Fruit fly (Drosophila melanogaster) whole organism, adult: ENCODE results near the gene CG46456.

Source experiments
- CG11617 ChIP-seq: fragments of 200-800 bp; sonication (Bioruptor generic); optimal IDR thresholded peaks from 2 replicates; lab custom pipeline; 2017; ENCODE audit warnings: mild to moderate bottlenecking, missing biosample characterization, missing genetic modification reagents, missing genetic modification characterization
- CG12768 ChIP-seq: fragments of 200-800 bp; sonication (Bioruptor generic); optimal IDR thresholded peaks from 2 replicates; lab custom pipeline; 2017; ENCODE audit warnings: missing biosample characterization, missing genetic modification characterization, mild to moderate bottlenecking, moderate library complexity, missing genetic modification reagents
- CG14711 ChIP-seq: fragments of 200-800 bp; sonication (Bioruptor generic); optimal IDR thresholded peaks from 2 replicates; lab custom pipeline; 2018; ENCODE audit warnings: missing biosample characterization, mild to moderate bottlenecking, missing genetic modification characterization, moderate library complexity
- CG1620 ChIP-seq: fragments of 200-800 bp; sonication (Bioruptor generic); optimal IDR thresholded peaks from 2 replicates; lab custom pipeline; 2016; ENCODE audit warnings: missing biosample characterization, missing genetic modification characterization
- CG33017 ChIP-seq: fragments of 200-800 bp; sonication (Bioruptor generic); optimal IDR thresholded peaks from 2 replicates; lab custom pipeline; 2018; ENCODE audit warnings: missing biosample characterization, mild to moderate bottlenecking, missing genetic modification characterization, moderate library complexity
- CG5204 ChIP-seq: fragments of 200-800 bp; sonication (Bioruptor generic); optimal IDR thresholded peaks from 2 replicates; lab custom pipeline; 2016; ENCODE audit warnings: missing biosample characterization, missing genetic modification characterization
- CG7045 ChIP-seq: fragments of 200-800 bp; sonication (Bioruptor generic); optimal IDR thresholded peaks from 2 replicates; lab custom pipeline; 2017; ENCODE audit warnings: missing biosample characterization, mild to moderate bottlenecking, missing genetic modification characterization
- CG7101 ChIP-seq: fragments of 200-800 bp; sonication (Bioruptor generic); optimal IDR thresholded peaks from 2 replicates; lab custom pipeline; 2018; ENCODE audit warnings: missing biosample characterization, mild to moderate bottlenecking, missing genetic modification characterization, moderate library complexity
- Clk ChIP-seq: fragments of 200-800 bp; sonication (Bioruptor generic); optimal IDR thresholded peaks from 2 replicates; lab custom pipeline; 2017; ENCODE audit warnings: missing biosample characterization, missing genetic modification characterization
- Crg-1 ChIP-seq: fragments of 200-800 bp; sonication (Bioruptor generic); optimal IDR thresholded peaks from 2 replicates; lab custom pipeline; 2016; ENCODE audit warnings: missing biosample characterization, missing genetic modification characterization
- Hr96 ChIP-seq: fragments of 200-800 bp; sonication (Bioruptor generic); optimal IDR thresholded peaks from 2 replicates; lab custom pipeline; 2016; ENCODE audit warnings: missing biosample characterization, missing genetic modification characterization
- Mnt ChIP-seq: fragments of 200-800 bp; sonication (Bioruptor generic); optimal IDR thresholded peaks from 2 replicates; lab custom pipeline; 2016; ENCODE audit warnings: missing biosample characterization, mild to moderate bottlenecking, missing genetic modification characterization
- bab1 ChIP-seq: fragments of 200-800 bp; sonication (Bioruptor generic); optimal IDR thresholded peaks from 3 replicates; lab custom pipeline; 2019; ENCODE audit warnings: missing biosample characterization, mild to moderate bottlenecking, missing genetic modification characterization, moderate library complexity
- cic ChIP-seq: fragments of 200-800 bp; sonication (Bioruptor generic); optimal IDR thresholded peaks from 2 replicates; lab custom pipeline; 2017; ENCODE audit warnings: missing biosample characterization, mild to moderate bottlenecking, missing genetic modification characterization, moderate library complexity
- cnc ChIP-seq, 2 experiments: fragments of >200 bp; optimal IDR thresholded peaks; 2 replicates each; lab custom pipeline; 2017
- kay ChIP-seq: fragments of 200-800 bp; sonication (Bioruptor generic); peaks from one replicate; lab custom pipeline; 2016; ENCODE audit warnings: missing biosample characterization, missing genetic modification characterization, borderline replicate concordance
- ovo ChIP-seq: fragments of 200-800 bp; sonication (Bioruptor generic); optimal IDR thresholded peaks from 2 replicates; lab custom pipeline; 2016; ENCODE audit warnings: missing biosample characterization, missing genetic modification characterization
- pad ChIP-seq: fragments of 200-800 bp; sonication (Bioruptor generic); optimal IDR thresholded peaks from 3 replicates; lab custom pipeline; 2017; ENCODE audit warnings: missing biosample characterization, missing genetic modification characterization, mild to moderate bottlenecking, moderate library complexity, missing genetic modification reagents
- tj ChIP-seq: fragments of 200-800 bp; sonication (Bioruptor generic); optimal IDR thresholded peaks from 3 replicates; lab custom pipeline; 2017; ENCODE audit warnings: missing biosample characterization, mild to moderate bottlenecking, missing genetic modification characterization, moderate library complexity
- toe ChIP-seq: fragments of 200-800 bp; sonication (Bioruptor generic); optimal IDR thresholded peaks from 2 replicates; lab custom pipeline; 2016; ENCODE audit warnings: missing biosample characterization, missing genetic modification characterization

CG46456 gene

DNA sequence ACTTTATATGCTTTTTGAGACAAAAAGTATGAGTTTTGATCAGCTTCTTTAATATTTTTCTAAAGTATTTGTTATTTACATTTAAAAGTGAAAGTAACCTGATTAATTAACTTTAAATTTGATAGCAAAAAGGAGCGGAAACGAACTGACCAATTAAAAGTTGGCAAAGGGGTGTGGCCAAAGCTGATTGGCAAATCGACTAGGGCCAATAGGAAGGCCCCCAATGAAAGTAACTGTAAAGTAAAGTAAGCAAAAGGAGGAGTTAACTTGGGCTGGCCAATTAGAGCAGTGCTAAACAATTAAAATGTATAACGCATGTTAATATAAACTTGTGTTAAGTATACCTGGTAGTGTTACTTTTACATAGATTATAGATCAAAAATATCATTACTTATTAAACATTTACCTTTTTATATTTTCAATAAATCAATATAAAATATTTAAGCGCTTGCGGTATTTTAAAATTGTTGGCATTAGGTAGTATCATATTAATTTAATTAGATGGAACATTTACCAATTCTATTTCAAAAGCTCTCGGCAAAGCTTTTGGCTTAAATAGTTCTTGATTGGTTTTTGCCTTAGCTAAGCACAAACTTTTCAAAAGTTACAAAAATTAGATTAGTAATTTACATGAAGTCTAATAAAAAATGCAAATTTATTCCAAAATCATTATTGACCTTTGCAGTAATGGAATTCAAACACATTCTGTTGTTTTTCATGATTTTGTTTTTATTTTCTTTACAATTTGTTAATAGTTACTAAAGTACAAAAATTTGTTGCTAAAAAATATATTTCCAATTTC, 12.0 kb downstream of the CG46456 start:
- TF ChIP-seq CG7045 (GFP tag; lab: Kevin White, UChicago) (no peak), kay (GFP tag; lab: Kevin White, UChicago) (peak; percentile 64), CG7101 (tag; lab: Kevin White, UChicago) (no peak)

DNA sequence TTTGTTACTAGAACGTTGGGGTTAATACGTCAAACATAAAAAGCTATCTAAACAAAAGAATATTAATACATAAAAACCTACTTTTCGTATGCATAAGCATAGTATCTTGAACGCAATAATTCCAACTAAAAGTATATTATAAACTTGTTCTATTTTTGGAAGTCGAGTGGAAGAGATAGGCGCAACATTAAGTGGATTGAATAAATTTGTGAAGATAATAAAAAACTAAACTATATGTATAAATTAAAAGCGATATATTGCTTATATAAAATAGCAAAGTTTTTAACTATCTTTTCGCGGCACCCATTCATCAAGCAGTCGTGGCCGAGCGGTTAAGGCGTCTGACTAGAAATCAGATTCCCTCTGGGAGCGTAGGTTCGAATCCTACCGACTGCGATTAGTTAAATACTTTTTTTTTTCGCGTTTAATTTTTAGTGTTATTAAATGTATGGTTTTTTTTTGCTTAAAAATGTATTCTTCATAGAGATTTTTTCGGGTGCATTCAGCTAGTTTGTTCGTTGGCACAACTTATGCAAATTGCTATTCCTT, 13.3 kb downstream of the CG46456 start:
- TF ChIP-seq kay (GFP tag; lab: Kevin White, UChicago) (no peak), Crg-1 (GFP tag; lab: Kevin White, UChicago) (no peak), Hr96 (GFP tag; lab: Kevin White, UChicago) (no peak), toe (GFP tag; lab: Kevin White, UChicago) (no peak), cic (GFP tag; lab: Kevin White, UChicago) (no peak), CG7045 (GFP tag; lab: Kevin White, UChicago) (no peak), CG12768 (GFP tag; lab: Kevin White, UChicago) (no peak), CG7101 (tag; lab: Kevin White, UChicago) (no peak), Clk (GFP tag; lab: Kevin White, UChicago) (no peak), CG1620 (GFP tag; lab: Kevin White, UChicago) (no peak), bab1 (GFP tag; lab: Kevin White, UChicago) (no peak), CG11617 (GFP tag; lab: Kevin White, UChicago) (no peak), cnc (optimal IDR thresholded peaks at IDR 0.05; lab: Kevin White, UChicago) (no peak), Mnt (no peak), CG5204 (GFP tag; lab: Kevin White, UChicago) (no peak), CG14711 (tag; lab: Kevin White, UChicago) (no peak), ovo (GFP tag; lab: Kevin White, UChicago) (no peak), tj (GFP tag; lab: Kevin White, UChicago) (no peak), CG33017 (tag; lab: Kevin White, UChicago) (no peak)

DNA sequence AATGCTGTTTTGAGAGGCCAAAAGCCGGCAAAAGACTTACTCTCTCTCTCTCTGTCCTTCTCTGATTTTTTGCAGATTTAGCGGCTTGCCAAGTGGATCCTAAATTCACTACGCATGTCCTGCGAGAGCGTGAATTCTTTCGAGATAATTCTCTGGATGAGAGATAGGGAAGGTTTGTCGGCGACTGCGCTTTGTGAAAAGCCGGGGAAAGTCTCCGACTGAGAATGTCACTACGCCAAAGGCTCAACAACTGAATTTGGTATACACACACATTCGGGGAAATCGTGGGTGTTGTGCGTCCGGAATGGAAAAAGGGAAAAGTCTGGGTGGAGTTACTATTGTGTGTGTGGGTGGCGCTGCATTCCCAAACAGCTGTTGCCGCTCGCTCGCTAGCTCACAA, 25.7 kb downstream of the CG46456 start:
- no peak for TF ChIP-seq CG5204 (GFP tag; lab: Kevin White, UChicago)
- no peak for TF ChIP-seq Crg-1 (GFP tag; lab: Kevin White, UChicago)
- TF ChIP-seq pad (GFP tag; lab: Kevin White, UChicago), result no peak
- no peak for TF ChIP-seq CG33017 (tag; lab: Kevin White, UChicago)
- no peak for TF ChIP-seq cnc (optimal IDR thresholded peaks at IDR 0.05; lab: Kevin White, UChicago)
- TF ChIP-seq tj (GFP tag; lab: Kevin White, UChicago), result no peak
- no peak for TF ChIP-seq bab1 (GFP tag; lab: Kevin White, UChicago)

DNA sequence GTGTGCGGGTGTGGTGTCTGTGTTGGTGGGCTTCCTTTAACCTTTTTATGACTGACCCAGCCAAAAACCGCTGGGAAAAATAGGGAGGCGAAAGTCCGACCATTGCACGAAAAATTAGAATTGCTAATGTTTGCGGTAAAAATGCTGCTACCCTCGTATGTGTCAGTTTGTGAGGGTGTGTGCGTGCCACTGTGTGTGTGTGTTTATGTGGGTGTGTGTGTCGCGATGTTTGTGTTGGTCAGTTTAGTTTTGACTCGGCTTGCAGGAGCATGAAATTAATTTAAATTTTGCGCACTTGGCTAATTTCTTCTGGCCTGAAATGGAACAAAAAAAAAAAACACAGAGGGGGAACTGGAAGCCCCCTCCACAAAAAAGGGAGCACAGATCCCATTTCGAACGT, 27.3 kb downstream of the CG46456 start:
- TF ChIP-seq kay (GFP tag; lab: Kevin White, UChicago), result no peak
- TF ChIP-seq cnc (optimal IDR thresholded peaks at IDR 0.05; lab: Kevin White, UChicago), result no peak
- TF ChIP-seq CG33017 (tag; lab: Kevin White, UChicago), result no peak
- TF ChIP-seq cic (GFP tag; lab: Kevin White, UChicago), result no peak
- no peak for TF ChIP-seq tj (GFP tag; lab: Kevin White, UChicago)
- no peak for TF ChIP-seq CG12768 (GFP tag; lab: Kevin White, UChicago)
- TF ChIP-seq CG11617 (GFP tag; lab: Kevin White, UChicago), result no peak

DNA sequence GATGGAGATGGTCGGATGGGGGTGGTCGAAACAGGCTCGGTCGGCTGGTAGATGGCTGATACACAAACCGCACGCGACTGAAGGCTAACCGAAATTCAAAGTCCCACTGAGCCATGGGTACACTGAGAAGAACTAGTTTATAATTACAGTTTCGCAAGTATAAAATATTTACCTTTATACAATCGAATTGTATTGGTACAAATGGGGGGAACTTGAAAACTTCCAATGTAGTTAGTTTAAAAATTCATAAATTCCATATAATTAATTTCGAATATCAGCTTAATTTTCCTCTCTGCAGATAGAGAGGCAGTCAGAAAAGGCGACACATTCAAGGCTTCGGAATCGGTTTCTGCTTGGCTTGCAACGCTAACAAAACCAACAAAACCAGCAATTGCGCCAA, 57.9 kb downstream of the CG46456 start:
- TF ChIP-seq Hr96 (GFP tag; lab: Kevin White, UChicago) (no peak), Crg-1 (GFP tag; lab: Kevin White, UChicago) (no peak), pad (GFP tag; lab: Kevin White, UChicago) (no peak), cic (GFP tag; lab: Kevin White, UChicago) (no peak), toe (GFP tag; lab: Kevin White, UChicago) (no peak), kay (GFP tag; lab: Kevin White, UChicago) (no peak), tj (GFP tag; lab: Kevin White, UChicago) (no peak), bab1 (GFP tag; lab: Kevin White, UChicago) (no peak), CG33017 (tag; lab: Kevin White, UChicago) (no peak), CG11617 (GFP tag; lab: Kevin White, UChicago) (no peak), CG14711 (tag; lab: Kevin White, UChicago) (no peak), ovo (GFP tag; lab: Kevin White, UChicago) (no peak), CG7045 (GFP tag; lab: Kevin White, UChicago) (no peak), cnc (optimal IDR thresholded peaks at IDR 0.05; lab: Kevin White, UChicago) (no peak), CG5204 (GFP tag; lab: Kevin White, UChicago) (no peak)
